Fruit fly (Drosophila melanogaster) whole organism, wandering third instar larva: Measurements from ENCODE around the gene Grip91.

Experiments used
- Dfd ChIP-seq: fragments of >200 bp; optimal IDR thresholded peaks from 2 replicates; lab custom pipeline; 2017; ENCODE audit warnings: missing biosample characterization, missing genetic modification characterization
- HLH106 ChIP-seq: fragments of 200-800 bp; optimal IDR thresholded peaks from 3 replicates; lab custom pipeline; 2019; ENCODE audit warnings: missing biosample characterization, mild to moderate bottlenecking, missing genetic modification characterization, moderate library complexity
- Hr78 ChIP-seq: fragments of >200 bp; optimal IDR thresholded peaks from 2 replicates; lab custom pipeline; 2017; ENCODE audit warnings: missing biosample characterization, missing genetic modification characterization
- brk ChIP-seq: fragments of 200-800 bp; sonication (Bioruptor generic); optimal IDR thresholded peaks from 2 replicates; lab custom pipeline; 2016; ENCODE audit warnings: missing biosample characterization, mild to moderate bottlenecking, missing genetic modification characterization
- pan ChIP-seq: fragments of >200 bp; optimal IDR thresholded peaks from 2 replicates; lab custom pipeline; 2017

- no peak for TF ChIP-seq pan
- TF ChIP-seq Dfd (GFP tag; lab: Kevin White, UChicago), result no peak
- TF ChIP-seq Hr78 (GFP tag; lab: Kevin White, UChicago), result no peak
- TF ChIP-seq HLH106 (tag; lab: Kevin White, UChicago), result no peak
- TF ChIP-seq brk (GFP tag; lab: Kevin White, UChicago), result no peak
Measured at dm6 chrX:13787282-13787850, 42.9 kb upstream of the Grip91 start.
